Worm (Caenorhabditis elegans): ENCODE results near the gene C05E11.6.

- no peak for TF ChIP-seq nhr-77 (tag; optimal IDR thresholded peaks at IDR 0.05)
- no peak for TF ChIP-seq mdl-1 (tag; optimal IDR thresholded peaks at IDR 0.05)
- TF ChIP-seq pqm-1 (tag; optimal IDR thresholded peaks at IDR 0.05), result no peak
- no peak for TF ChIP-seq xbp-1 (tag; optimal IDR thresholded peaks at IDR 0.05)
- no peak for TF ChIP-seq lin-13 (GFP tag; optimal IDR thresholded peaks at IDR 0.05)
- TF ChIP-seq ama-1 (optimal IDR thresholded peaks at IDR 0.05), result no peak
- no peak for TF ChIP-seq elt-2 (tag; optimal IDR thresholded peaks at IDR 0.05)
- TF ChIP-seq C04F5.9 (tag; optimal IDR thresholded peaks at IDR 0.05), result no peak
- TF ChIP-seq unc-130 (tag; optimal IDR thresholded peaks at IDR 0.05), result no peak
These were observed 5.9 kb upstream of the C05E11.6 start for ce11 chrX:4556028-4556427.
